Worm (Caenorhabditis elegans): ENCODE results near the gene Y51A2A.12.

- no peak for TF ChIP-seq ama-1 (optimal IDR thresholded peaks at IDR 0.05)
- no peak for TF ChIP-seq nhr-237 (tag; optimal IDR thresholded peaks at IDR 0.05)
- no peak for TF ChIP-seq lin-13 (GFP tag; optimal IDR thresholded peaks at IDR 0.05)
- no peak for TF ChIP-seq lsy-2 (tag; optimal IDR thresholded peaks at IDR 0.05)
- TF ChIP-seq ztf-1 (GFP tag; conservative IDR thresholded peaks at IDR 0.05): no peak
- no peak for TF ChIP-seq lin-11 (tag; optimal IDR thresholded peaks at IDR 0.05)
These were observed 40.2 kb upstream of the Y51A2A.12 start, which contains the start of gene R10E8.1 for ce11 chrV:18252239-18252638.

All from whole organism, L2 larva.